Fruit fly (Drosophila melanogaster) whole organism, wandering third instar larva: ENCODE data around the gene CG15563.

Experiments used
- Abd-B ChIP-seq: fragments of >200 bp; optimal IDR thresholded peaks from 2 replicates; lab custom pipeline; 2017; ENCODE audit warnings: missing biosample characterization, missing genetic modification characterization
- CG32264 ChIP-seq: fragments of 200-800 bp; sonication (Bioruptor generic); optimal IDR thresholded peaks from 2 replicates; lab custom pipeline; 2016; ENCODE audit warnings: missing biosample characterization, missing genetic modification characterization
- Dfd ChIP-seq: fragments of >200 bp; optimal IDR thresholded peaks from 2 replicates; lab custom pipeline; 2017; ENCODE audit warnings: missing biosample characterization, missing genetic modification characterization
- HLH106 ChIP-seq: fragments of 200-800 bp; optimal IDR thresholded peaks from 3 replicates; lab custom pipeline; 2019; ENCODE audit warnings: missing biosample characterization, mild to moderate bottlenecking, missing genetic modification characterization, moderate library complexity
- Hnf4 ChIP-seq: fragments of 200-800 bp; sonication (Bioruptor generic); optimal IDR thresholded peaks from 2 replicates; lab custom pipeline; 2016; ENCODE audit warnings: missing biosample characterization, mild to moderate bottlenecking, missing genetic modification characterization
- Jra ChIP-seq: sonication (Bioruptor generic); optimal IDR thresholded peaks from 2 replicates; lab custom pipeline; 2016; ENCODE audit warnings: missing biosample characterization, missing genetic modification characterization
- Myc ChIP-seq: fragments of >200 bp; optimal IDR thresholded peaks from 2 replicates; lab custom pipeline; 2017
- OdsH ChIP-seq: fragments of 200-800 bp; sonication (Bioruptor generic); optimal IDR thresholded peaks from 2 replicates; lab custom pipeline; 2016; ENCODE audit warnings: missing biosample characterization, mild to moderate bottlenecking, missing genetic modification characterization
- Rel ChIP-seq, 2 experiments: fragments of 200-800 bp; sonication (Bioruptor generic) in 1 of 2; optimal IDR thresholded peaks; 2 replicates in 1 of 2; 3 replicates in 1 of 2; lab custom pipeline; 2016 to 2019; ENCODE audit warnings: mild to moderate bottlenecking in 2 of 2, missing biosample characterization in 2 of 2, missing genetic modification characterization in 2 of 2, moderate library complexity in 1 of 2
- fru ChIP-seq: fragments of 200-800 bp; sonication (Bioruptor generic); optimal IDR thresholded peaks from 3 replicates; lab custom pipeline; 2016; ENCODE audit warnings: missing biosample characterization, mild to moderate bottlenecking, missing genetic modification characterization
- h ChIP-seq: fragments of 200-800 bp; sonication (Bioruptor generic); optimal IDR thresholded peaks from 3 replicates; lab custom pipeline; 2016; ENCODE audit warnings: missing biosample characterization, mild to moderate bottlenecking, missing genetic modification characterization
- jim ChIP-seq: fragments of 175-275, 200-325 bp; sonication (Bioruptor generic); optimal IDR thresholded peaks from 2 replicates; lab custom pipeline; 2016; ENCODE audit warnings: missing biosample characterization, mild to moderate bottlenecking, missing genetic modification characterization
- pan ChIP-seq: fragments of >200 bp; optimal IDR thresholded peaks from 2 replicates; lab custom pipeline; 2017
- psq ChIP-seq: fragments of 200-800 bp; sonication (Bioruptor generic); optimal IDR thresholded peaks from 3 replicates; lab custom pipeline; 2017; ENCODE audit warnings: missing biosample characterization, mild to moderate bottlenecking, missing genetic modification characterization, moderate library complexity

dm6 chr3R:31251130-31251770 is 19.1 kb upstream of the CG15563 start:
- TF ChIP-seq pan (lab: Kevin White, UChicago): no peak
- no peak for TF ChIP-seq fru
- TF ChIP-seq CG32264 (GFP tag; lab: Kevin White, UChicago): no peak
- TF ChIP-seq Hnf4 (GFP tag; lab: Kevin White, UChicago): no peak
- no peak for TF ChIP-seq h (GFP tag; lab: Kevin White, UChicago)
- no peak for TF ChIP-seq HLH106
- TF ChIP-seq OdsH (GFP tag; lab: Kevin White, UChicago): no peak
- TF ChIP-seq Jra (GFP tag; lab: Kevin White, UChicago): no peak
- no peak for TF ChIP-seq Myc
- no peak for TF ChIP-seq Dfd (GFP tag; lab: Kevin White, UChicago)
- no peak for TF ChIP-seq Abd-B
- no peak for TF ChIP-seq Rel (GFP tag; optimal IDR thresholded peaks at IDR 0.05; lab: Kevin White, UChicago)
- TF ChIP-seq Rel (tag; optimal IDR thresholded peaks at IDR 0.05; lab: Kevin White, UChicago): no peak
- TF ChIP-seq jim (GFP tag; lab: Kevin White, UChicago): no peak
- no peak for TF ChIP-seq psq (GFP tag; lab: Kevin White, UChicago)
